Fruit fly (Drosophila melanogaster) whole organism: ENCODE data around the gene dgt2.

Experiments used
- CG8478 ChIP-seq: fragments of >200 bp; optimal IDR thresholded peaks from 2 replicates; lab custom pipeline; 2018; ENCODE audit warnings: inconsistent platforms
- pan ChIP-seq: fragments of >200 bp; optimal IDR thresholded peaks from 2 replicates; lab custom pipeline; 2017
- psq ChIP-seq: fragments of >200 bp; optimal IDR thresholded peaks from 2 replicates; lab custom pipeline; 2017
- usp ChIP-seq: fragments of >200 bp; optimal IDR thresholded peaks from 2 replicates; lab custom pipeline; 2017; ENCODE audit warnings: missing biosample characterization, missing genetic modification characterization, mixed read lengths

DNA sequence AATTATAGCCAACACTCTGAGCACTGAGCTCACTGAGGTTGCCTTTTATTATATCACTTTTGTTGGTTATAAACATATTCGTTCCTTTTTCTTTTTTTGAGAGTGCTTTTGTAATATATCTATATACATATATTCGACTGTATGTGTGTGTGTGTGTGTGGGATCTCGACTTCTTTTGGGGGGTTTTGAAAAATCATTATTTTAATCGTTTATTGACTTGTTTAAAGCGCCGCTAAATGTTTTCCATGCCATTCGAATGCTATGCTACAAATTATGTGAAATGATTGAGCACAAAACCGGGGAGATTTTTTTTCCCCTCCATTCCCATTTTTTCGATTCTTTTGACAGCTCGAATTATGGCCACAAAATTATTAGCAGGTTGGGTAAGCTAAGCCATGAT, 20.3 kb upstream of the dgt2 start:
- no peak for TF ChIP-seq usp (GFP tag; lab: Kevin White, UChicago)
- no peak for TF ChIP-seq CG8478 (lab: Kevin White, UChicago)
- TF ChIP-seq psq, result no peak
- no peak for TF ChIP-seq pan (lab: Kevin White, UChicago)
